Fruit fly (Drosophila melanogaster): ENCODE data around the gene Mob2.

The Mob2 gene

DNA sequence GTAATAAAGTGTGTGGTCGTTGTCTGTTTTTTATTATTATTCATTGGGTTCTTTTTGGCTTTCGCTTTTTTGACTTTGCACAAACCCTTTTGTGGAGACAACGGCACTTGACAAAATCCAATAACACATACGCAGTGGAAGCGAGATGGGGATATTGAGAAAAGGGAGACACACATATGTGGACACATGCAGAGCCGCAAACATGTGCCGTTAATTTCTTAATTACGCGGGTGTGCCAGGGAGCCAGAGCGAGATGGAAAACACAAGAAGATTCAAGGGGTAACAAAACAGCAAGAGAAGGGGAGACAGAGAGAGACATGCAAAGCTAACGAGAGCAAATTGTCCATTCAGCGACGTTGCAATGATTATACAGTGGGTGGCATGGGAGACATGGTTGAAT lies 69.6 kb downstream of the Mob2 start:
- no peak for TF ChIP-seq CG17806 (tag; optimal IDR thresholded peaks at IDR 0.05)
- peak; percentile 54 for TF ChIP-seq CG32121 (GFP tag; IDR thresholded peaks at IDR 0.05)
- TF ChIP-seq CG13204 (GFP tag; optimal IDR thresholded peaks at IDR 0.05) = peak; percentile 29

DNA sequence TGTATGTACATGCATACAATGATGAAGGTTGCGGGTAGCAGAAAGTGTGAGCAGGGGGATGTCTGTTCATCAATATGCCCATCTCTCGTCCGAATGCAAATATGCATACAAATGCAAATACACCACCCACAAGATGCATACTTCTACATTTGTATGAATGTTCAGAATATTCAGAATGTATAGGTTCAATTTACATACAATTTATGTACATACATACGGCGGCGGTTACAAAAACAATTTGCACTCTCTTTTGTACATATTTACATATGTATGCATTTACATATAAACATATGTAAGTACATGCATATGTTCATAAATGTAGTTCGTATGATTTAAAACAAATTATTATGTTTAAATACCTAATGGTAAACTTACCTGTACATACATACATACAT lies 70.2 kb downstream of the Mob2 start:
- TF ChIP-seq Ets98B (GFP tag; IDR thresholded peaks at IDR 0.05) = no peak
- no peak for TF ChIP-seq Pif1B (GFP tag; optimal IDR thresholded peaks at IDR 0.05)

DNA sequence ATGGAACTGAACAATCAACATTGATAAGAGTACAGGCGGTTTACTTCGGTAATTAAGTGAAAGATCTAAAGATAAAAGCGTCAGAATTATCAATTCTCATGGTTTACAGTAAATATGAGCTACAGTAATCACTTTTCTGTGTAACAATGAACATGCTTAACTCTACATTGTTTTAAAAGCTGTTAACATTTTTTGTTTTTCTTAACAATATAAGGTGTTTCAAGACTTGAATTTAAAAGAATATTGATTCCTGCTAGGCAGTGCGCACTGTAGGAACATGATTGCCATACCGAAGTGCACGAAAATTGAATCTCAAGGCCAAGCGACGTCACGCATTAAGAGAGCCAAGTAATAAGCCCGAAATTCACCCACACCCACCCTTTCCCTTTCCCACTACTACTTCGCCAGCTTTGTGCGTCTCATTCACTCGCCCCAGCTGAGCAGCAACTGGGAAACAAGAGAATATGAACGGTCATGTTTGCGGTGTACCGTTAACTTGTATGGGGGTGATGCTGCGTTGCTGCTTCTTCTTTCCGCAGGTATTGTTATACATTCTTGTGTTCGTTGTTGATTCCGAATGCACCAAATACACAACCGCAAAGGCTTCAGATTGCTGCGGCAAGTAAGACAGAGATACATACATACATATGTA lies 70.7 kb downstream of the Mob2 start:
- peak; percentile 51 for TF ChIP-seq CG8301 (tag; optimal IDR thresholded peaks at IDR 0.05)
- no peak for TF ChIP-seq gl (tag; optimal IDR thresholded peaks at IDR 0.05)
- peak; percentile 73 for TF ChIP-seq Snoo (tag; optimal IDR thresholded peaks at IDR 0.05)
- TF ChIP-seq Pif1B (GFP tag; optimal IDR thresholded peaks at IDR 0.05) = no peak
- TF ChIP-seq CG8159 (tag; optimal IDR thresholded peaks at IDR 0.05) = peak; percentile 58
- peak; percentile 47 for TF ChIP-seq Pif1A (GFP tag; optimal IDR thresholded peaks at IDR 0.05)
- TF ChIP-seq CG32121 (GFP tag; IDR thresholded peaks at IDR 0.05) = peak; percentile 61
- peak; percentile 36 for TF ChIP-seq CG9948 (tag; optimal IDR thresholded peaks at IDR 0.05)
- no peak for TF ChIP-seq CG10348 (GFP tag; IDR thresholded peaks at IDR 0.05)
- TF ChIP-seq CG17806 (tag; optimal IDR thresholded peaks at IDR 0.05) = peak; percentile 48
- TF ChIP-seq fd96Ca (GFP tag; IDR thresholded peaks at IDR 0.05) = no peak
- TF ChIP-seq EcR (GFP tag; optimal IDR thresholded peaks at IDR 0.05) = no peak
- peak; percentile 58 for TF ChIP-seq CG14655 (GFP tag; optimal IDR thresholded peaks at IDR 0.05)
- TF ChIP-seq CG34367 (tag; optimal IDR thresholded peaks at IDR 0.05) = peak; percentile 25
- peak; percentile 54 for TF ChIP-seq CG12605 (GFP tag; IDR thresholded peaks at IDR 0.05)
- TF ChIP-seq CG15710 (tag; optimal IDR thresholded peaks at IDR 0.05) = peak; percentile 57
- peak; percentile 8; the same call in 1 of the 2 replicates for TF ChIP-seq Ets98B (GFP tag; IDR thresholded peaks at IDR 0.05)
- peak; percentile 73 for TF ChIP-seq CG4496 (GFP tag; IDR thresholded peaks at IDR 0.05)
- no peak for TF ChIP-seq CG13204 (GFP tag; optimal IDR thresholded peaks at IDR 0.05)
- no peak for TF ChIP-seq D1 (tag; optimal IDR thresholded peaks at IDR 0.05)
- 0 out of 2 replicates have a peak, but pooled peaks have one; percentile 8 for TF ChIP-seq rn (GFP tag; IDR thresholded peaks at IDR 0.05)

DNA sequence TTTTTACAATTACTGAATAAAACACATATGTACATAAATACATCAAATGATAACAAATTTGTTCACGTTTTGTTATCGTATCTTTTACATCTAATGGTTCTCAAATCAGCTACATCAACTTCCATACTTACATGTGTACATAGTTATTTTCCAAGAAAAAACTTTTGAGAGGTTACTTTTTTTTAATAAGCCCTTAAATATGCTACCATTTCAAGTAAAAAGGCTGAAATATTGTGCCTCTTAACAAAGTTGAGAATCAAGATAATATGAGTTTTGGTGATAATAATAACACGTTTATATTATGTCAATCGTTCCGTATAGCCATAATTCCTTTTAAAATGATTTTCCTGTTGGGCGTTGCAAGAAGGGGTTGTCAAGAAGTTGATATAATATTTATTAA lies 71.5 kb downstream of the Mob2 start:
- TF ChIP-seq CG10348 (GFP tag; IDR thresholded peaks at IDR 0.05) (no peak), rn (GFP tag; IDR thresholded peaks at IDR 0.05) (no peak), CG13204 (GFP tag; optimal IDR thresholded peaks at IDR 0.05) (no peak), Pif1B (GFP tag; optimal IDR thresholded peaks at IDR 0.05) (no peak), Ets98B (GFP tag; IDR thresholded peaks at IDR 0.05) (no peak), CG12605 (GFP tag; IDR thresholded peaks at IDR 0.05) (no peak), Snoo (tag; optimal IDR thresholded peaks at IDR 0.05) (no peak), gl (tag; optimal IDR thresholded peaks at IDR 0.05) (no peak), Pif1A (GFP tag; optimal IDR thresholded peaks at IDR 0.05) (no peak), CG4496 (GFP tag; IDR thresholded peaks at IDR 0.05) (no peak), D1 (tag; optimal IDR thresholded peaks at IDR 0.05) (no peak), CG9948 (tag; optimal IDR thresholded peaks at IDR 0.05) (no peak), fd96Ca (GFP tag; IDR thresholded peaks at IDR 0.05) (no peak), CG17806 (tag; optimal IDR thresholded peaks at IDR 0.05) (no peak), CG15710 (tag; optimal IDR thresholded peaks at IDR 0.05) (no peak), CG32121 (GFP tag; IDR thresholded peaks at IDR 0.05) (no peak), CG8301 (tag; optimal IDR thresholded peaks at IDR 0.05) (no peak), EcR (GFP tag; optimal IDR thresholded peaks at IDR 0.05) (no peak), CG8159 (tag; optimal IDR thresholded peaks at IDR 0.05) (no peak)

DNA sequence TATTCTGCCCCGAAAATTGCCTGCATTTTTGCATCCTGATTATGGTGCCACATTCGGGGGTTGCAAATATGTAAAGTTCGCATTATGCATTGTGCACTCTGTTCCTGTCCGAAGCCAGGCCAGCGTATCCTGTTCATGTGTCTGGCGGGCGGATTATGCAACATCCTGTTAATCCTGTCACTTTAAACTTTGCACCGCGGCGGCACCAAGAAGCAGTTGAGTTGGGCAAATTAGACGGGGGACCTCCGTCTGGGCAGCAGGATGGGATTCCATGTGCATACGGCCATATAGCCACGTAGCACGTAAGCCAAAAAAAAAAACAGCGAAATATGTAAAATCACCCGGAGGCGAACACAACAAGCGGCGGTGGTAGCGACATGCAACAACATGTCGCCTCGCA lies 72.5 kb downstream of the Mob2 start:
- TF ChIP-seq CG34367 (tag; optimal IDR thresholded peaks at IDR 0.05) (no peak), gl (tag; optimal IDR thresholded peaks at IDR 0.05) (no peak), CG9948 (tag; optimal IDR thresholded peaks at IDR 0.05) (no peak)

DNA sequence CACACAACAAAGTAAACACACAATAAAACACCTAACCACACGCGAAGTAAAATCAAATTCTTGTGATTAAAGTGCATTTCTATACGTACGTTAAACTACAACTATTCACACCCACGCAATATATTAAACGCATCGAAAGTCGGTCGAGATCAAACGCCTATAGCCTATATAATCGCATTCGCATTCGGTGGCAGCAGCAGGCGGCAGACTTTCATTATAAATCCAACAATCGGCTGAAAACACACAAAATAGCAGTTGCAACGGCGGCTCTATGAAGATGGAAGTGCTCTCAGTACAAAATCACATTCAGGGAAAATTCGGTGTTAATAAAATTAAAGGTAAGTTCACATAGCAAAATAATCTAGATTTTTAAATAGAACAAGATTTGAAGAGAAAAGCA lies 73.8 kb downstream of the Mob2 start:
- no peak for TF ChIP-seq CG8159 (tag; optimal IDR thresholded peaks at IDR 0.05)
- TF ChIP-seq EcR (GFP tag; optimal IDR thresholded peaks at IDR 0.05) = no peak
- no peak for TF ChIP-seq Pif1A (GFP tag; optimal IDR thresholded peaks at IDR 0.05)
- TF ChIP-seq CG34367 (tag; optimal IDR thresholded peaks at IDR 0.05) = no peak
- TF ChIP-seq CG8301 (tag; optimal IDR thresholded peaks at IDR 0.05) = no peak
- no peak for TF ChIP-seq CG14655 (GFP tag; optimal IDR thresholded peaks at IDR 0.05)
- TF ChIP-seq CG17806 (tag; optimal IDR thresholded peaks at IDR 0.05) = no peak
- no peak for TF ChIP-seq CG15710 (tag; optimal IDR thresholded peaks at IDR 0.05)
- TF ChIP-seq CG12605 (GFP tag; IDR thresholded peaks at IDR 0.05) = no peak
- no peak for TF ChIP-seq Pif1B (GFP tag; optimal IDR thresholded peaks at IDR 0.05)
- TF ChIP-seq CG10348 (GFP tag; IDR thresholded peaks at IDR 0.05) = no peak
- TF ChIP-seq fd96Ca (GFP tag; IDR thresholded peaks at IDR 0.05) = no peak
- TF ChIP-seq Snoo (tag; optimal IDR thresholded peaks at IDR 0.05) = no peak
- TF ChIP-seq CG32121 (GFP tag; IDR thresholded peaks at IDR 0.05) = no peak
- no peak for TF ChIP-seq CG13204 (GFP tag; optimal IDR thresholded peaks at IDR 0.05)

Data from whole organism, pupa.